Worm (Caenorhabditis elegans): ENCODE measurements around the gene scl-5.

DNA sequence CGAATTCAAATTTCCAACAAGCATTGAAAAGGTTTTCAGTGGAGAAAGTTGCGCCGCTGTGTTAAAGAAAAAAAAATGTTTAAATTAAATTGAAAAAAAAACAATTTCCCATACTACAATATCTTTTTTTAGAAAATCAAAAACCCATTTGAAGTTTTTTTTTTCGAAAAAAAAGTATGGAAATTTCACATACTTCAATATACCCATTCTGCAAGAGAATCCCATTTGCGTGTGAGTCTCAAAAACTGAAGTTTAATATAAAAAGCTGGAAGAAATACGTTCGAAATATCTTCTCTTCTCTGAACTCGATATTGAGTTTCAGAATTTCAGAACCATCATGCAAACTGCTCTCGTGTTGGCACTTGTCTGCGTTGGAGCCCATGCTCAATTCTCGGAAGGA lies 6.3 kb downstream of the scl-5 start, which contains the start of gene scl-7:
- TF ChIP-seq med-1 (GFP tag; optimal IDR thresholded peaks at IDR 0.05; ENCODE audit: insufficient read depth) (no peak), cog-1 (tag; optimal IDR thresholded peaks at IDR 0.05) (no peak)
